Worm (Caenorhabditis elegans) whole organism, L3 larva: ENCODE results near the gene C50F7.6.

ENCODE experiments used
- R02D3.7 ChIP-seq: fragments of 150-350 bp; optimal IDR thresholded peaks from 2 replicates; lab custom pipeline; 2014; ENCODE audit warnings: missing biosample characterization, missing genetic modification characterization
- ZK546.5 ChIP-seq: sonication (generic microtip); optimal IDR thresholded peaks from 2 replicates; lab custom pipeline; 2017; ENCODE audit warnings: missing biosample characterization, missing genetic modification characterization
- ceh-28 ChIP-seq: fragments of 150-350 bp; optimal IDR thresholded peaks from 2 replicates; lab custom pipeline; 2014; ENCODE audit warnings: missing biosample characterization, missing genetic modification reagents, missing genetic modification characterization
- egl-27 ChIP-seq: sonication (generic microtip); optimal IDR thresholded peaks from 4 replicates; lab custom pipeline; 2017; ENCODE audit warnings: missing biosample characterization, missing genetic modification reagents, missing genetic modification characterization
- pha-4 ChIP-seq: fragments of 150-350 bp; optimal IDR thresholded peaks from 2 replicates; lab custom pipeline; 2014; ENCODE audit warnings: missing biosample characterization, missing genetic modification reagents, missing genetic modification characterization
- unc-62 ChIP-seq: fragments of 150-350 bp; sonication (generic microtip); optimal IDR thresholded peaks from 4 replicates; lab custom pipeline; 2014; ENCODE audit warnings: missing biosample characterization, missing genetic modification reagents, missing genetic modification characterization
- zag-1 ChIP-seq: fragments of 150-350 bp; optimal IDR thresholded peaks from 2 replicates; lab custom pipeline; 2014; ENCODE audit warnings: missing biosample characterization, missing genetic modification characterization
- ztf-11 ChIP-seq: fragments of 150-350 bp; optimal IDR thresholded peaks from 2 replicates; lab custom pipeline; 2014; ENCODE audit warnings: missing biosample characterization, missing genetic modification characterization

ce11 chrIV:7747838-7748237, 24.8 kb upstream of the C50F7.6 start, which contains the start of gene klo-1:
- TF ChIP-seq unc-62 (GFP tag; lab: Kevin White, UChicago) (no peak), egl-27 (tag; lab: Kevin White, UChicago) (no peak), ztf-11 (no peak), ZK546.5 (tag; lab: Kevin White, UChicago) (no peak), zag-1 (tag; lab: Kevin White, UChicago) (no peak), ceh-28 (no peak), R02D3.7 (tag; lab: Kevin White, UChicago) (no peak), pha-4 (no peak)
